Worm (Caenorhabditis elegans): ENCODE results near the gene grl-27.

Gene grl-27

ce11 chrV:3549553-3549952, 26.1 kb downstream of the grl-27 start, which contains the start of gene sri-21:
Gene sri-21 (plus strand): TSS chrV:3549853.
- TF ChIP-seq pqm-1 (tag; optimal IDR thresholded peaks at IDR 0.05), result no peak
- no peak for TF ChIP-seq egl-5 (tag; optimal IDR thresholded peaks at IDR 0.05)
- no peak for TF ChIP-seq daf-12 (tag; optimal IDR thresholded peaks at IDR 0.05)
- TF ChIP-seq fkh-10 (GFP tag; optimal IDR thresholded peaks at IDR 0.05), result no peak
- TF ChIP-seq pha-4 (tag; optimal IDR thresholded peaks at IDR 0.05), result no peak
- TF ChIP-seq nhr-28 (tag; optimal IDR thresholded peaks at IDR 0.05), result no peak
- TF ChIP-seq nhr-43 (tag; optimal IDR thresholded peaks at IDR 0.05; ENCODE audit: poor library complexity, severe bottlenecking), result no peak
- no peak for TF ChIP-seq skn-1 (tag; optimal IDR thresholded peaks at IDR 0.05)
- no peak for TF ChIP-seq nhr-77 (tag; optimal IDR thresholded peaks at IDR 0.05)

DNA sequence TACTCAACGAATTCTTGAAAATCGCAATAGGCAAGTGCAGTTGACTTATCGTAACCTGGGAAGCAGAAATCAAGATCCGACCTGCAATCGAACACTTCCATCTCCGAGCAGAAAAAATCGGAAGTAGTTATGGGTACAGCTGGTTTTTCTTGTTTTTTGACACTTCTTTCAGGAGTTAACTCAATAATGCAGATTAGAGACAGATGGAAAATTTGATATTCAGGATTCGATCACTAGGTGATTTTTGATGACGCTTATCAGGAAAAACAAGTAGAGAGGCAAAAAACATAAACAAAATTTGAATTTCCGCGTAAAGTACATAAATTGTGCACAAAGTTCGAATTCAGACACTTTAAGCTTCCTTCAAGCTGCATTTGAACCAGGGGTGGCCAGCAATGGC, 26.9 kb downstream of the grl-27 start, which contains the start of gene srw-130:
Gene srw-130, minus strand, starts transcription at position 101 of the 400 bp plus-strand sequence.
- no peak for TF ChIP-seq elt-1 (tag; optimal IDR thresholded peaks at IDR 0.05)
- no peak for TF ChIP-seq nhr-67 (tag; optimal IDR thresholded peaks at IDR 0.05)
- TF ChIP-seq aly-2 (tag; optimal IDR thresholded peaks at IDR 0.05), result no peak
- no peak for TF ChIP-seq nfya-1 (tag; optimal IDR thresholded peaks at IDR 0.05; ENCODE audit: insufficient read depth)
- no peak for TF ChIP-seq fos-1 (tag; optimal IDR thresholded peaks at IDR 0.05)
- TF ChIP-seq nhr-23 (tag; optimal IDR thresholded peaks at IDR 0.05), result no peak
- TF ChIP-seq ztf-4 (tag; optimal IDR thresholded peaks at IDR 0.05), result no peak
- TF ChIP-seq egl-5 (tag; optimal IDR thresholded peaks at IDR 0.05), result no peak
- no peak for TF ChIP-seq lin-39 (tag; optimal IDR thresholded peaks at IDR 0.05)
- TF ChIP-seq tbx-2 (tag; optimal IDR thresholded peaks at IDR 0.05), result no peak
- TF ChIP-seq snpc-4 (tag; optimal IDR thresholded peaks at IDR 0.05), result no peak
- no peak for TF ChIP-seq pqm-1 (tag; optimal IDR thresholded peaks at IDR 0.05)
- TF ChIP-seq nhr-11 (tag; optimal IDR thresholded peaks at IDR 0.05), result no peak
- TF ChIP-seq fkh-2 (tag; optimal IDR thresholded peaks at IDR 0.05), result no peak
- TF ChIP-seq nhr-77 (tag; optimal IDR thresholded peaks at IDR 0.05), result no peak

DNA sequence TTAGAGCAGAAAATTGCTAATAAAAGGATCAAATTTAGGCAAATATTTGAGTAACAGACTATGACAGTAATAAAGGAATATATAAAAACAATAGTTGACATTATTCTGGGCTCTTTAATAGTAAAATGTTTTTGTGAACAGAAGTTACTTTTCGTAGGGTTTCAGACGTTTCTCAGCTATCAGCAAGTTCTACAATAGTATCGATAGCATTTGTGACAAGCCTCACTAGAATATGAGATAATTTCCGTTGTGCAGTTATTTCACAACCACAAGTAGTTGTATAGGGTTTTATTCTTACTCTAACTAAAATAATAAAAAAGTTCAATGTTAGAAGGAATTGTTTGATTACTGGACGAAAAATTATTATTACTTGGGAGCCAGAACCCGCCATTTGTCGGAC, 29.1 kb downstream of the grl-27 start, which contains the start of gene srbc-68:
Gene srbc-68, minus strand, starts transcription at position 101 of the 400 bp plus-strand sequence.
- no peak for TF ChIP-seq ceh-28 (tag; optimal IDR thresholded peaks at IDR 0.05)
- TF ChIP-seq nhr-237 (tag; optimal IDR thresholded peaks at IDR 0.05), result no peak
- TF ChIP-seq pqm-1 (tag; optimal IDR thresholded peaks at IDR 0.05), result no peak
- no peak for TF ChIP-seq fkh-2 (tag; optimal IDR thresholded peaks at IDR 0.05)
- no peak for TF ChIP-seq snpc-4 (tag; optimal IDR thresholded peaks at IDR 0.05)
- TF ChIP-seq nhr-67 (tag; optimal IDR thresholded peaks at IDR 0.05), result no peak
- TF ChIP-seq ceh-82 (tag; optimal IDR thresholded peaks at IDR 0.05), result no peak
- TF ChIP-seq egl-27 (tag; optimal IDR thresholded peaks at IDR 0.05), result no peak
- TF ChIP-seq ceh-16 (tag; optimal IDR thresholded peaks at IDR 0.05), result no peak
- TF ChIP-seq eor-1 (tag; optimal IDR thresholded peaks at IDR 0.05), result no peak
- no peak for TF ChIP-seq nhr-77 (tag; optimal IDR thresholded peaks at IDR 0.05)
- TF ChIP-seq nhr-25 (tag; optimal IDR thresholded peaks at IDR 0.05), result no peak
- no peak for TF ChIP-seq fos-1 (tag; optimal IDR thresholded peaks at IDR 0.05)
- TF ChIP-seq pha-4 (tag; optimal IDR thresholded peaks at IDR 0.05), result no peak
- no peak for TF ChIP-seq elt-1 (tag; optimal IDR thresholded peaks at IDR 0.05)

- no peak for TF ChIP-seq nhr-28 (tag; optimal IDR thresholded peaks at IDR 0.05)
- TF ChIP-seq ztf-11 (tag; optimal IDR thresholded peaks at IDR 0.05), result no peak
- TF ChIP-seq nhr-76 (tag; optimal IDR thresholded peaks at IDR 0.05), result no peak
- TF ChIP-seq lin-39 (tag; optimal IDR thresholded peaks at IDR 0.05), result no peak
- no peak for TF ChIP-seq elt-1 (tag; optimal IDR thresholded peaks at IDR 0.05)
- no peak for TF ChIP-seq snpc-4 (tag; optimal IDR thresholded peaks at IDR 0.05)
- no peak for TF ChIP-seq zag-1 (tag; optimal IDR thresholded peaks at IDR 0.05)
Measured at ce11 chrV:3543344-3543743, 32.3 kb downstream of the grl-27 start, which contains the start of gene nhr-222. Gene nhr-222 (minus strand): TSS chrV:3543444.

DNA sequence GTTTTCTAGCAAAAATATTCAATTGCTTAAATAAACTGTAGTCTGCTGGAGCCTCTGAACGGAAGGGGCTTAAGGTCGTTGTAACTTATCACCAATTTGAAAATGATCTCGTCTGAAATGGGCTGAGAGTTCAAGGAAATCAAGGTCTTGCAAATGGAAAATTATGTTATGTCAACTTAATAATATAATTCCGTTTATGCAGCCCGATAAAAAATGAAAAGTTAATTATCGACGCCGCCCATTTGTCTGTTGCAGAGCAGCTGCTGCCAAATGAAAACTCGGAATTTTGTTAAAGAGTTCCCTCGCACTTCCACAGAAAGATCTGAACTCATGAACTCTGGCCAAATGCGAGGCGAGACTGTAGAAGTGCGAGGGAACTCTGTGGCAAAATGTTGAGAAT, 34.5 kb downstream of the grl-27 start, which contains the start of gene srbc-67:
Gene srbc-67, minus strand, starts transcription at position 101 of the 400 bp plus-strand sequence.
- TF ChIP-seq lsy-12 (tag; optimal IDR thresholded peaks at IDR 0.05), result no peak
- no peak for TF ChIP-seq hmg-11 (tag; optimal IDR thresholded peaks at IDR 0.05)

- TF ChIP-seq unc-39 (tag; optimal IDR thresholded peaks at IDR 0.05), result no peak
- no peak for TF ChIP-seq nhr-11 (tag; optimal IDR thresholded peaks at IDR 0.05)
- no peak for TF ChIP-seq aly-2 (tag; optimal IDR thresholded peaks at IDR 0.05)
- TF ChIP-seq pqm-1 (tag; optimal IDR thresholded peaks at IDR 0.05), result no peak
- no peak for TF ChIP-seq fkh-2 (tag; optimal IDR thresholded peaks at IDR 0.05)
- TF ChIP-seq ceh-82 (tag; optimal IDR thresholded peaks at IDR 0.05), result no peak
- no peak for TF ChIP-seq zag-1 (tag; optimal IDR thresholded peaks at IDR 0.05)
- TF ChIP-seq daf-12 (tag; optimal IDR thresholded peaks at IDR 0.05), result no peak
Measured at ce11 chrV:3538307-3538706, 37.4 kb downstream of the grl-27 start, which contains the start of gene nhr-93. Gene nhr-93 (minus strand): TSS chrV:3538407.
